Worm (Caenorhabditis elegans) whole organism, L4 larva: ENCODE results near the gene ttr-15.

Experiments used
- F26F4.8 ChIP-seq: fragments of 200-800 bp; sonication (Bioruptor generic); conservative IDR thresholded peaks from 2 replicates; pipeline ENCODE4 v1.3.6; 2022; ENCODE audit warnings: missing genetic modification characterization, missing compliant biosample characterization
- R02D3.7 ChIP-seq: fragments of 150-350 bp; sonication (generic microtip); optimal IDR thresholded peaks from 3 replicates; lab custom pipeline; 2014; ENCODE audit warnings: missing biosample characterization, missing genetic modification characterization
- T26A8.4 ChIP-seq: fragments of 200-800 bp; sonication (Bioruptor generic); IDR thresholded peaks from 2 replicates; pipeline ENCODE4 v1.3.6; 2022; ENCODE audit warnings: missing genetic modification characterization, missing compliant biosample characterization
- ZK337.2 ChIP-seq: fragments of 200-800 bp; sonication (Bioruptor generic); IDR thresholded peaks from 2 replicates; pipeline ENCODE4 v1.3.6; 2022; ENCODE audit warnings: missing genetic modification reagents, missing genetic modification characterization, missing compliant biosample characterization
- aha-1 ChIP-seq: fragments of 150-350 bp; peaks from one replicate; lab custom pipeline; 2014; ENCODE audit warnings: missing biosample characterization, missing genetic modification characterization
- aly-2 ChIP-seq: sonication (generic microtip); optimal IDR thresholded peaks from 2 replicates; lab custom pipeline; 2018; ENCODE audit warnings: missing biosample characterization, missing genetic modification characterization
- ama-1 ChIP-seq: fragments of 150-350 bp; optimal IDR thresholded peaks from 2 replicates; lab custom pipeline; 2014; ENCODE audit warnings: inconsistent platforms, mixed read lengths
- attf-4 ChIP-seq: sonication (generic microtip); optimal IDR thresholded peaks from 3 replicates; lab custom pipeline; 2017; ENCODE audit warnings: missing biosample characterization, missing genetic modification characterization
- ceh-28 ChIP-seq: fragments of 150-350 bp; optimal IDR thresholded peaks from 2 replicates; lab custom pipeline; 2014; ENCODE audit warnings: missing biosample characterization, missing genetic modification reagents, missing genetic modification characterization
- ces-1 ChIP-seq: fragments of 150-350 bp; sonication (generic microtip); optimal IDR thresholded peaks from 4 replicates; lab custom pipeline; 2014; ENCODE audit warnings: missing biosample characterization, missing genetic modification reagents, missing genetic modification characterization
- daf-16 ChIP-seq, 3 experiments: sonication (generic microtip); optimal IDR thresholded peaks; 2 replicates each; lab custom pipeline; 2016 to 2017; ENCODE audit warnings: missing genetic modification characterization in 3 of 3, missing genetic modification reagents in 3 of 3, mild to moderate bottlenecking in 2 of 3, missing compliant biosample characterization in 2 of 3, missing biosample characterization in 1 of 3, moderate library complexity in 1 of 3
- daf-19 ChIP-seq: fragments of 200-800 bp; sonication (Bioruptor generic); conservative IDR thresholded peaks from 2 replicates; pipeline ENCODE4 v1.3.6; 2022; ENCODE audit warnings: missing genetic modification characterization, missing compliant biosample characterization
- dmd-6 ChIP-seq: fragments of 200-800 bp; sonication (Bioruptor generic); IDR thresholded peaks from 2 replicates; pipeline ENCODE4 v1.3.6; 2022; ENCODE audit warnings: missing genetic modification reagents, missing genetic modification characterization, missing compliant biosample characterization
- dmd-9 ChIP-seq: fragments of 200-800 bp; sonication (Bioruptor generic); IDR thresholded peaks from 2 replicates; pipeline ENCODE4 v1.3.6; 2022; ENCODE audit warnings: missing genetic modification reagents, missing genetic modification characterization, missing compliant biosample characterization
- dve-1 ChIP-seq: sonication (generic microtip); optimal IDR thresholded peaks from 2 replicates; lab custom pipeline; 2017; ENCODE audit warnings: antibody characterized with exemption, mild to moderate bottlenecking, missing genetic modification characterization, missing compliant biosample characterization; ENCODE audit not compliant: insufficient read depth
- egl-27 ChIP-seq: sonication (generic microtip); optimal IDR thresholded peaks from 3 replicates; lab custom pipeline; 2017; ENCODE audit warnings: missing biosample characterization, missing genetic modification reagents, missing genetic modification characterization
- fos-1 ChIP-seq: fragments of 150-350 bp; optimal IDR thresholded peaks from 2 replicates; lab custom pipeline; 2014; ENCODE audit warnings: missing biosample characterization, missing genetic modification characterization
- gei-8 ChIP-seq: fragments of 200-800 bp; sonication (Bioruptor generic); optimal IDR thresholded peaks from 2 replicates; lab custom pipeline; 2018; ENCODE audit warnings: mild to moderate bottlenecking, missing genetic modification characterization, missing compliant biosample characterization
- hif-1 ChIP-seq, 2 experiments: sonication (generic microtip); optimal IDR thresholded peaks; 2 replicates each; lab custom pipeline; 2016 to 2017; ENCODE audit warnings: missing compliant biosample characterization in 2 of 2, missing genetic modification characterization in 2 of 2, missing genetic modification reagents in 2 of 2, missing genotype in 2 of 2, mild to moderate bottlenecking in 1 of 2
- hlh-11 ChIP-seq: fragments of 200-800 bp; sonication (Bioruptor generic); optimal IDR thresholded peaks from 2 replicates; lab custom pipeline; 2018; ENCODE audit warnings: mild to moderate bottlenecking, missing genetic modification characterization, missing compliant biosample characterization
- hmg-1.1 ChIP-seq: fragments of 200-800 bp; sonication (Bioruptor generic); IDR thresholded peaks from 2 replicates; pipeline ENCODE4 v1.3.6; 2022; ENCODE audit warnings: missing genetic modification reagents, missing genetic modification characterization, missing compliant biosample characterization
- jun-1 ChIP-seq: fragments of 150-350 bp; optimal IDR thresholded peaks from 2 replicates; lab custom pipeline; 2014; ENCODE audit warnings: missing biosample characterization, missing genetic modification reagents, missing genetic modification characterization
- lin-13 ChIP-seq: fragments of 150-350 bp; optimal IDR thresholded peaks from 2 replicates; lab custom pipeline; 2014; ENCODE audit warnings: missing biosample characterization, missing genetic modification reagents, missing genetic modification characterization
- lin-39 ChIP-seq: fragments of 150-350 bp; optimal IDR thresholded peaks from 2 replicates; lab custom pipeline; 2014; ENCODE audit warnings: missing biosample characterization, missing genetic modification reagents, missing genetic modification characterization
- lir-3 ChIP-seq: sonication (generic microtip); optimal IDR thresholded peaks from 2 replicates; lab custom pipeline; 2016; ENCODE audit warnings: mild to moderate bottlenecking, missing genetic modification characterization, missing compliant biosample characterization
- lsy-2 ChIP-seq, 2 experiments: fragments of 150-350 bp in 1 of 2; sonication (generic microtip) in 1 of 2; optimal IDR thresholded peaks; 2 replicates each; lab custom pipeline; 2014 to 2017; ENCODE audit warnings: missing biosample characterization in 2 of 2, missing genetic modification characterization in 2 of 2
- madf-9 ChIP-seq: fragments of 200-800 bp; sonication (Bioruptor generic); conservative IDR thresholded peaks from 2 replicates; pipeline ENCODE4 v1.3.6; 2022; ENCODE audit warnings: missing genetic modification reagents, missing genetic modification characterization, missing compliant biosample characterization
- mdl-1 ChIP-seq, 2 experiments: fragments of 150-350 bp in 1 of 2; sonication (generic microtip) in 1 of 2; optimal IDR thresholded peaks; 2 replicates each; lab custom pipeline; 2014 to 2017; ENCODE audit warnings: missing biosample characterization in 2 of 2, missing genetic modification characterization in 2 of 2
- mdt-29 ChIP-seq: fragments of 200-800 bp; sonication (Bioruptor generic); IDR thresholded peaks from 2 replicates; pipeline ENCODE4 v1.3.6; 2022; ENCODE audit warnings: missing genetic modification reagents, missing genetic modification characterization, missing compliant biosample characterization
- mep-1 ChIP-seq: fragments of 150-350 bp; sonication (generic microtip); optimal IDR thresholded peaks from 3 replicates; lab custom pipeline; 2014; ENCODE audit warnings: missing biosample characterization, missing genetic modification characterization
- mes-2 ChIP-seq: sonication (generic microtip); optimal IDR thresholded peaks from 2 replicates; lab custom pipeline; 2016; ENCODE audit warnings: missing genotype, mild to moderate bottlenecking, missing genetic modification characterization, missing compliant biosample characterization; ENCODE audit not compliant: poor library complexity, severe bottlenecking
- nhr-102 ChIP-seq: sonication (generic microtip); optimal IDR thresholded peaks from 2 replicates; lab custom pipeline; 2016; ENCODE audit warnings: mild to moderate bottlenecking, missing genetic modification characterization, moderate library complexity, missing compliant biosample characterization
- nhr-41 ChIP-seq: fragments of 200-800 bp; sonication (Bioruptor generic); IDR thresholded peaks from 2 replicates; pipeline ENCODE4 v1.3.6; 2022; ENCODE audit warnings: missing genetic modification reagents, missing genetic modification characterization, missing compliant biosample characterization
- nhr-6 ChIP-seq: fragments of 150-350 bp; optimal IDR thresholded peaks from 2 replicates; lab custom pipeline; 2014; ENCODE audit warnings: missing biosample characterization, missing genetic modification characterization
- nhr-76 ChIP-seq: fragments of 150-350 bp; optimal IDR thresholded peaks from 2 replicates; lab custom pipeline; 2014; ENCODE audit warnings: missing biosample characterization, missing genetic modification characterization
- pha-4 ChIP-seq, 2 experiments: fragments of 150-350 bp in 1 of 2; fragments of 200-800 bp in 1 of 2; sonication (Bioruptor generic) in 1 of 2; IDR thresholded peaks in 1 of 2; optimal IDR thresholded peaks in 1 of 2; 2 replicates each; pipeline versions ENCODE4 v1.3.6 to Lab custom; 2014 to 2022; ENCODE audit warnings: missing genetic modification characterization in 2 of 2, missing genetic modification reagents in 2 of 2, missing biosample characterization in 1 of 2, missing compliant biosample characterization in 1 of 2
- pqm-1 ChIP-seq: sonication (generic microtip); optimal IDR thresholded peaks from 2 replicates; lab custom pipeline; 2017; ENCODE audit warnings: missing biosample characterization, missing genetic modification characterization
- sdz-12 ChIP-seq: fragments of 200-800 bp; sonication (Bioruptor generic); optimal IDR thresholded peaks from 2 replicates; lab custom pipeline; 2018; ENCODE audit warnings: mild to moderate bottlenecking, missing genetic modification characterization, missing compliant biosample characterization
- snpc-4 ChIP-seq: fragments of 150-350 bp; optimal IDR thresholded peaks from 2 replicates; lab custom pipeline; 2014; ENCODE audit warnings: missing biosample characterization, missing genetic modification characterization
- unc-62 ChIP-seq, 3 experiments: fragments of 150-350 bp in 1 of 3; sonication (generic microtip); optimal IDR thresholded peaks in 2 of 3; peaks in 1 of 3; 1 replicate in 1 of 3; 2 replicates in 2 of 3; lab custom pipeline; 2014 to 2017; ENCODE audit warnings: missing biosample characterization in 3 of 3, missing genetic modification characterization in 3 of 3, missing genetic modification reagents in 3 of 3, missing genotype in 1 of 3
- zag-1 ChIP-seq: fragments of 150-350 bp; optimal IDR thresholded peaks from 2 replicates; lab custom pipeline; 2014; ENCODE audit warnings: missing biosample characterization, missing genetic modification characterization
- zip-2 ChIP-seq: fragments of 150-350 bp; optimal IDR thresholded peaks from 2 replicates; lab custom pipeline; 2014; ENCODE audit warnings: missing biosample characterization, missing genetic modification characterization

ttr-15 gene

ce11 chrIII:10331232-10331631, 6.4 kb upstream of the ttr-15 start:
- TF ChIP-seq nhr-41 (GFP tag; lab: Robert Waterston, UW): no peak
- TF ChIP-seq dmd-9 (GFP tag; lab: Robert Waterston, UW): no peak
- TF ChIP-seq pqm-1 (tag; lab: Kevin White, UChicago): no peak
- TF ChIP-seq jun-1 (tag; lab: Kevin White, UChicago): no peak
- TF ChIP-seq snpc-4 (tag; lab: Kevin White, UChicago): no peak
- TF ChIP-seq lir-3 (tag; lab: Kevin White, UChicago): no peak
- TF ChIP-seq dve-1 (tag; lab: Kevin White, UChicago): peak; percentile 26
- no peak for TF ChIP-seq zip-2
- TF ChIP-seq lin-13 (GFP tag; lab: Kevin White, UChicago): no peak
- TF ChIP-seq unc-62 (GFP tag; optimal IDR thresholded peaks at IDR 0.05 in 1 of 2; lab: Kevin White, UChicago): no peak
- no peak for TF ChIP-seq unc-62 (tag; optimal IDR thresholded peaks at IDR 0.05; lab: Kevin White, UChicago)
- no peak for TF ChIP-seq mdl-1 (tag; optimal IDR thresholded peaks at IDR 0.05; lab: Kevin White, UChicago)
- TF ChIP-seq nhr-102: no peak
- TF ChIP-seq mep-1 (tag; lab: Kevin White, UChicago): peak; percentile 1
- no peak for TF ChIP-seq nhr-76 (tag; lab: Kevin White, UChicago)
- TF ChIP-seq daf-16 (GFP tag; optimal IDR thresholded peaks at IDR 0.05; lab: Kevin White, UChicago): no peak
- peak; percentile 59 for TF ChIP-seq daf-16 (tag; optimal IDR thresholded peaks at IDR 0.05; lab: Kevin White, UChicago)
- peak; percentile 15 for TF ChIP-seq nhr-6
- no peak for TF ChIP-seq ZK337.2 (GFP tag; lab: Robert Waterston, UW)
- TF ChIP-seq hmg-1.1: no peak
- no peak for TF ChIP-seq ces-1 (GFP tag; lab: Kevin White, UChicago)
- no peak for TF ChIP-seq madf-9 (GFP tag; lab: Robert Waterston, UW)
- TF ChIP-seq dmd-6 (GFP tag; lab: Robert Waterston, UW): no peak
- peak; percentile 42 for TF ChIP-seq ama-1 (lab: Kevin White, UChicago)
- no peak for TF ChIP-seq zag-1 (tag; lab: Kevin White, UChicago)
- TF ChIP-seq fos-1 (tag; lab: Kevin White, UChicago): no peak
- TF ChIP-seq gei-8 (GFP tag; lab: Kevin White, UChicago): no peak
- no peak for TF ChIP-seq mes-2 (tag; lab: Kevin White, UChicago)
- no peak for TF ChIP-seq R02D3.7 (tag; lab: Kevin White, UChicago)
- TF ChIP-seq hif-1 (tag; optimal IDR thresholded peaks at IDR 0.05; lab: Kevin White, UChicago): peak in 1 of 2 experiments; percentile 25
- TF ChIP-seq lin-39 (tag; lab: Kevin White, UChicago): no peak
- TF ChIP-seq aha-1 (tag; lab: Kevin White, UChicago): peak; percentile 31
- TF ChIP-seq ceh-28: no peak
- TF ChIP-seq lsy-2 (tag; optimal IDR thresholded peaks at IDR 0.05; lab: Kevin White, UChicago): no peak
- TF ChIP-seq sdz-12 (GFP tag; lab: Kevin White, UChicago): no peak
- peak; percentile 17; the same call in 1 of the 2 replicates for TF ChIP-seq mdt-29
- TF ChIP-seq aly-2 (tag; lab: Kevin White, UChicago): no peak
- no peak for TF ChIP-seq T26A8.4 (GFP tag; lab: Robert Waterston, UW)
- no peak for TF ChIP-seq daf-19
- peak; percentile 29 for TF ChIP-seq hlh-11 (tag; lab: Kevin White, UChicago)
- TF ChIP-seq egl-27 (tag; lab: Kevin White, UChicago): no peak
- TF ChIP-seq pha-4 (GFP tag; IDR thresholded peaks at IDR 0.05; lab: Robert Waterston, UW): 0 out of 2 replicates have a peak, but pooled peaks have one; percentile 32
- TF ChIP-seq pha-4 (tag; optimal IDR thresholded peaks at IDR 0.05; lab: Kevin White, UChicago): peak; percentile 64
- TF ChIP-seq attf-4 (tag; lab: Kevin White, UChicago): no peak
- no peak for TF ChIP-seq F26F4.8 (GFP tag; lab: Robert Waterston, UW)
